Worm (Caenorhabditis elegans) whole organism, L2 larva: ENCODE measurements around the gene cyp-33C2.

ENCODE experiments used
- elt-3 ChIP-seq: sonication (generic microtip); optimal IDR thresholded peaks from 2 replicates; lab custom pipeline; 2017; ENCODE audit warnings: missing biosample characterization, missing genetic modification characterization
- lin-11 ChIP-seq: fragments of 150-350 bp; sonication (generic microtip); optimal IDR thresholded peaks from 2 replicates; lab custom pipeline; 2014; ENCODE audit warnings: missing biosample characterization, missing genetic modification characterization, inconsistent platforms, mixed read lengths
- nhr-23 ChIP-seq: fragments of 150-350 bp; optimal IDR thresholded peaks from 2 replicates; lab custom pipeline; 2014; ENCODE audit warnings: missing biosample characterization, missing genetic modification reagents, missing genetic modification characterization
- snpc-4 ChIP-seq: fragments of 150-350 bp; optimal IDR thresholded peaks from 2 replicates; lab custom pipeline; 2014; ENCODE audit warnings: missing biosample characterization, missing genetic modification characterization
- ztf-4 ChIP-seq: fragments of 150-350 bp; optimal IDR thresholded peaks from 2 replicates; lab custom pipeline; 2014; ENCODE audit warnings: missing biosample characterization, missing genetic modification characterization

DNA sequence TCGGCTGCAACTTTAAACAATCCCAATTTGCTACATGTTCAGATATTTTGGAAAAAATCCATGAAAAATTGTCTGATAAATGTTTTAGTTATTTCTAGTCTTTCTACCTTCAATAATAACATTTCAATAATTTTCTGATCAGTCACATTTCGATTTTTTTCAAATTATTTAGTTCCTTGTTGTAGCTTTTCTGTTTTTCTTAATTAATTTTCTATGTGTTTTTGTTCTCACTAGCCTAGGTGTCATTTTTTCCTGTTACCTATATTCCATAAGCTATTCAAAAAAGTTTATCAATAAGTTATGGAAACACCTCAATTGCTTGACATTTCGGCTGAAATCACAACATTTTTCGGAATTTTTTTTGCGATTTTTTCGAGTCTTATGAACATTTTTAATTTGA lies 30.0 kb upstream of the cyp-33C2 start, which contains the start of gene srbc-23:
- TF ChIP-seq snpc-4: no peak
- no peak for TF ChIP-seq ztf-4 (tag; lab: Kevin White, UChicago)
- TF ChIP-seq nhr-23 (tag; lab: Kevin White, UChicago): no peak
- no peak for TF ChIP-seq lin-11 (tag; lab: Kevin White, UChicago)
- no peak for TF ChIP-seq elt-3 (tag; lab: Kevin White, UChicago)
